Worm (Caenorhabditis elegans) whole organism, late embryonic: ENCODE measurements around the gene nhr-202.

Source experiments
- Y22D7AL.16 ChIP-seq: sonication (generic microtip); optimal IDR thresholded peaks from 2 replicates; lab custom pipeline; 2016; ENCODE audit warnings: missing genetic modification characterization, missing compliant biosample characterization
- ceh-22 ChIP-seq: sonication (generic microtip); optimal IDR thresholded peaks from 2 replicates; lab custom pipeline; 2017; ENCODE audit warnings: missing biosample characterization, missing genetic modification characterization
- ceh-24 ChIP-seq: sonication (generic microtip); optimal IDR thresholded peaks from 2 replicates; lab custom pipeline; 2016; ENCODE audit warnings: mild to moderate bottlenecking, missing genetic modification characterization, missing compliant biosample characterization
- elt-2 ChIP-seq: sonication (generic microtip); optimal IDR thresholded peaks from 2 replicates; lab custom pipeline; 2016; ENCODE audit warnings: missing genetic modification reagents, missing genetic modification characterization, missing compliant biosample characterization
- hlh-6 ChIP-seq: sonication (generic microtip); optimal IDR thresholded peaks from 2 replicates; lab custom pipeline; 2016; ENCODE audit warnings: missing genotype, missing genetic modification characterization, missing compliant biosample characterization
- hlh-8 ChIP-seq: sonication (generic microtip); optimal IDR thresholded peaks from 2 replicates; lab custom pipeline; 2016; ENCODE audit warnings: missing genotype, missing genetic modification characterization, missing compliant biosample characterization
- lim-6 ChIP-seq: sonication (generic microtip); optimal IDR thresholded peaks from 2 replicates; lab custom pipeline; 2016; ENCODE audit warnings: missing genetic modification characterization, missing compliant biosample characterization
- nhr-11 ChIP-seq: fragments of 150-350 bp; optimal IDR thresholded peaks from 2 replicates; lab custom pipeline; 2014; ENCODE audit warnings: missing biosample characterization, missing genetic modification characterization
- pha-4 ChIP-seq: fragments of 150-350 bp; optimal IDR thresholded peaks from 2 replicates; lab custom pipeline; 2018; ENCODE audit warnings: missing biosample characterization, missing genetic modification reagents, missing genetic modification characterization
- sox-2 ChIP-seq: fragments of 200-800 bp; sonication (Bioruptor generic); IDR thresholded peaks from 2 replicates; pipeline ENCODE4 v1.3.6; 2022; ENCODE audit warnings: missing genetic modification reagents, missing genetic modification characterization, missing compliant biosample characterization
- tbx-2 ChIP-seq: sonication (generic microtip); optimal IDR thresholded peaks from 2 replicates; lab custom pipeline; 2016; ENCODE audit warnings: missing genetic modification characterization, missing compliant biosample characterization

DNA sequence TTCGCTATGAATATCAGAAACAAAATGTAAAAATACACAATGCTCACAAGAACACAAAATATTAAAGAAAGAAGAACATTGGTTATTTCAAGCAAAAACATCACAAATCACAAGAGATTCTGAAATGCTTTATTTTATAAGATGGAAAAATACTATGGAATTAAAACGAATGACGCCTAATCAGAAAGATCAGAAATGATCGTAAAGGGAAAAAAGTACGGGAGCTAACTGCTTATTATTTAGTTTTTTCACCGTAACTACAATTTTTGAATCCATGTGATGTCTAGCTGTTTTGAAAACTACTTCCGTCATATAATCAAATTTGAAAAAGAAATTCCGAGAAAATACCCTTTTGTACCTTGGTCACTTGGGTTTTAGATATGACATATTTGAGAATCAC, 6.1 kb downstream of the nhr-202 start, which contains the start of gene srbc-57:
- no peak for TF ChIP-seq tbx-2 (tag; lab: Kevin White, UChicago)
- TF ChIP-seq nhr-11 (tag; lab: Kevin White, UChicago), result no peak
- TF ChIP-seq Y22D7AL.16, result no peak
- no peak for TF ChIP-seq sox-2 (GFP tag; lab: Robert Waterston, UW)
- TF ChIP-seq pha-4 (tag; lab: Kevin White, UChicago), result no peak
- no peak for TF ChIP-seq hlh-8
- TF ChIP-seq elt-2 (tag; lab: Kevin White, UChicago), result no peak
- TF ChIP-seq ceh-22 (tag; lab: Kevin White, UChicago), result no peak
- no peak for TF ChIP-seq hlh-6 (tag; lab: Kevin White, UChicago)
- TF ChIP-seq ceh-24, result no peak
- no peak for TF ChIP-seq lim-6 (tag; lab: Kevin White, UChicago)
